Fruit fly (Drosophila melanogaster) whole organism, wandering third instar larva: ENCODE data around the gene Arv1.

ENCODE experiments used
- Abd-B ChIP-seq: fragments of >200 bp; optimal IDR thresholded peaks from 2 replicates; lab custom pipeline; 2017; ENCODE audit warnings: missing biosample characterization, missing genetic modification characterization
- CG32264 ChIP-seq: fragments of 200-800 bp; sonication (Bioruptor generic); optimal IDR thresholded peaks from 2 replicates; lab custom pipeline; 2016; ENCODE audit warnings: missing biosample characterization, missing genetic modification characterization
- CG9705 ChIP-seq: fragments of 200-800 bp; sonication (Bioruptor generic); optimal IDR thresholded peaks from 2 replicates; lab custom pipeline; 2018; ENCODE audit warnings: missing biosample characterization, mild to moderate bottlenecking, missing genetic modification characterization
- CrebA ChIP-seq: fragments of 200-800 bp; sonication (Bioruptor generic); optimal IDR thresholded peaks from 2 replicates; lab custom pipeline; 2016; ENCODE audit warnings: missing biosample characterization, mild to moderate bottlenecking, missing genetic modification characterization, borderline replicate concordance
- Dfd ChIP-seq: fragments of >200 bp; optimal IDR thresholded peaks from 2 replicates; lab custom pipeline; 2017; ENCODE audit warnings: missing biosample characterization, missing genetic modification characterization
- Dif ChIP-seq: fragments of 200-275, 200-300 bp; sonication (Bioruptor generic); optimal IDR thresholded peaks from 2 replicates; lab custom pipeline; 2018; ENCODE audit warnings: missing biosample characterization, missing genetic modification characterization; ENCODE audit not compliant: partially characterized antibody
- GATAd ChIP-seq: sonication (Bioruptor generic); optimal IDR thresholded peaks from 2 replicates; lab custom pipeline; 2016; ENCODE audit warnings: missing biosample characterization, missing genetic modification characterization
- HLH106 ChIP-seq: fragments of 200-800 bp; optimal IDR thresholded peaks from 3 replicates; lab custom pipeline; 2019; ENCODE audit warnings: missing biosample characterization, mild to moderate bottlenecking, missing genetic modification characterization, moderate library complexity
- Hnf4 ChIP-seq: fragments of 200-800 bp; sonication (Bioruptor generic); optimal IDR thresholded peaks from 2 replicates; lab custom pipeline; 2016; ENCODE audit warnings: missing biosample characterization, mild to moderate bottlenecking, missing genetic modification characterization
- Hr78 ChIP-seq: fragments of >200 bp; optimal IDR thresholded peaks from 2 replicates; lab custom pipeline; 2017; ENCODE audit warnings: missing biosample characterization, missing genetic modification characterization
- Hr83 ChIP-seq: fragments of 200-300 bp; sonication (Bioruptor generic); optimal IDR thresholded peaks from 2 replicates; lab custom pipeline; 2016; ENCODE audit warnings: missing biosample characterization, mild to moderate bottlenecking, missing genetic modification characterization, moderate library complexity; ENCODE audit not compliant: poor library complexity, severe bottlenecking
- Jra ChIP-seq: sonication (Bioruptor generic); optimal IDR thresholded peaks from 2 replicates; lab custom pipeline; 2016; ENCODE audit warnings: missing biosample characterization, missing genetic modification characterization
- Mio ChIP-seq: sonication (Bioruptor generic); optimal IDR thresholded peaks from 2 replicates; lab custom pipeline; 2016; ENCODE audit warnings: missing biosample characterization, missing genetic modification characterization
- Myc ChIP-seq: fragments of >200 bp; optimal IDR thresholded peaks from 2 replicates; lab custom pipeline; 2017
- N ChIP-seq: fragments of >200 bp; optimal IDR thresholded peaks from 2 replicates; lab custom pipeline; 2018; ENCODE audit warnings: missing biosample characterization, missing external identifiers, missing genetic modification characterization
- OdsH ChIP-seq: fragments of 200-800 bp; sonication (Bioruptor generic); optimal IDR thresholded peaks from 2 replicates; lab custom pipeline; 2016; ENCODE audit warnings: missing biosample characterization, mild to moderate bottlenecking, missing genetic modification characterization
- Rel ChIP-seq, 2 experiments: fragments of 200-800 bp; sonication (Bioruptor generic) in 1 of 2; optimal IDR thresholded peaks; 2 replicates in 1 of 2; 3 replicates in 1 of 2; lab custom pipeline; 2016 to 2019; ENCODE audit warnings: mild to moderate bottlenecking in 2 of 2, missing biosample characterization in 2 of 2, missing genetic modification characterization in 2 of 2, moderate library complexity in 1 of 2
- Sp1 ChIP-seq: fragments of 200-800 bp; sonication (Bioruptor generic); optimal IDR thresholded peaks from 3 replicates; lab custom pipeline; 2019; ENCODE audit warnings: missing biosample characterization, mild to moderate bottlenecking, missing genetic modification characterization, moderate library complexity
- Vsx2 ChIP-seq: fragments of 200-300, 225-300 bp; sonication (Bioruptor generic); optimal IDR thresholded peaks from 2 replicates; lab custom pipeline; 2018; ENCODE audit warnings: missing biosample characterization, missing genetic modification characterization; ENCODE audit not compliant: partially characterized antibody
- br ChIP-seq: fragments of 200-800 bp; sonication (Bioruptor generic); optimal IDR thresholded peaks from 2 replicates; lab custom pipeline; 2016; ENCODE audit warnings: missing biosample characterization, missing genetic modification characterization
- brk ChIP-seq: fragments of 200-800 bp; sonication (Bioruptor generic); optimal IDR thresholded peaks from 2 replicates; lab custom pipeline; 2016; ENCODE audit warnings: missing biosample characterization, mild to moderate bottlenecking, missing genetic modification characterization
- dl ChIP-seq, 2 experiments: fragments of 175-275, 200-275 bp in 1 of 2; fragments of 200-275 bp in 1 of 2; sonication (Bioruptor generic); optimal IDR thresholded peaks; lab custom pipeline; 2018; ENCODE audit warnings: mild to moderate bottlenecking in 2 of 2, missing biosample characterization in 2 of 2, missing genetic modification characterization in 2 of 2, moderate library complexity in 2 of 2; ENCODE audit not compliant: partially characterized antibody in 2 of 2, insufficient read depth in 1 of 2
- dmrt93B ChIP-seq: fragments of 200-800 bp; sonication (Bioruptor generic); optimal IDR thresholded peaks from 2 replicates; lab custom pipeline; 2018; ENCODE audit warnings: missing biosample characterization, mild to moderate bottlenecking, missing genetic modification characterization
- dsf ChIP-seq: sonication (Bioruptor generic); optimal IDR thresholded peaks from 2 replicates; lab custom pipeline; 2016; ENCODE audit warnings: missing biosample characterization, missing genetic modification characterization, borderline replicate concordance
- ey ChIP-seq: fragments of 200-800 bp; sonication (Bioruptor generic); optimal IDR thresholded peaks from 2 replicates; lab custom pipeline; 2016; ENCODE audit warnings: missing biosample characterization, missing genetic modification characterization
- foxo ChIP-seq, 2 experiments: fragments of 200-800 bp; sonication (Bioruptor generic); optimal IDR thresholded peaks; 2 replicates in 1 of 2; 3 replicates in 1 of 2; lab custom pipeline; 2016 to 2017; ENCODE audit warnings: missing biosample characterization in 2 of 2, missing genetic modification characterization in 2 of 2
- fru ChIP-seq: fragments of 200-800 bp; sonication (Bioruptor generic); optimal IDR thresholded peaks from 3 replicates; lab custom pipeline; 2016; ENCODE audit warnings: missing biosample characterization, mild to moderate bottlenecking, missing genetic modification characterization
- h ChIP-seq: fragments of 200-800 bp; sonication (Bioruptor generic); optimal IDR thresholded peaks from 3 replicates; lab custom pipeline; 2016; ENCODE audit warnings: missing biosample characterization, mild to moderate bottlenecking, missing genetic modification characterization
- jim ChIP-seq: fragments of 175-275, 200-325 bp; sonication (Bioruptor generic); optimal IDR thresholded peaks from 2 replicates; lab custom pipeline; 2016; ENCODE audit warnings: missing biosample characterization, mild to moderate bottlenecking, missing genetic modification characterization
- lola ChIP-seq: fragments of >200 bp; optimal IDR thresholded peaks from 2 replicates; lab custom pipeline; 2017; ENCODE audit warnings: missing biosample characterization, missing genetic modification characterization
- pan ChIP-seq: fragments of >200 bp; optimal IDR thresholded peaks from 2 replicates; lab custom pipeline; 2017
- psq ChIP-seq: fragments of 200-800 bp; sonication (Bioruptor generic); optimal IDR thresholded peaks from 3 replicates; lab custom pipeline; 2017; ENCODE audit warnings: missing biosample characterization, mild to moderate bottlenecking, missing genetic modification characterization, moderate library complexity
- rgr ChIP-seq: fragments of 200-800 bp; sonication (Bioruptor generic); optimal IDR thresholded peaks from 3 replicates; lab custom pipeline; 2016; ENCODE audit warnings: missing biosample characterization, mild to moderate bottlenecking, missing genetic modification characterization
- sage ChIP-seq: fragments of 200-800 bp; sonication (Bioruptor generic); optimal IDR thresholded peaks from 2 replicates; lab custom pipeline; 2016; ENCODE audit warnings: missing biosample characterization, mild to moderate bottlenecking, missing genetic modification characterization
- sv ChIP-seq: fragments of 200-800 bp; sonication (Bioruptor generic); optimal IDR thresholded peaks from 3 replicates; lab custom pipeline; 2016; ENCODE audit warnings: missing biosample characterization, missing genetic modification characterization
- tai ChIP-seq: sonication (Bioruptor generic); optimal IDR thresholded peaks from 2 replicates; lab custom pipeline; 2016; ENCODE audit warnings: missing biosample characterization, missing genetic modification characterization
- usp ChIP-seq: fragments of >200 bp; optimal IDR thresholded peaks from 2 replicates; lab custom pipeline; 2017; ENCODE audit warnings: missing biosample characterization, missing genetic modification characterization
- woc ChIP-seq: sonication (Bioruptor generic); optimal IDR thresholded peaks from 2 replicates; lab custom pipeline; 2016; ENCODE audit warnings: missing biosample characterization, mild to moderate bottlenecking, missing genetic modification characterization

Gene Arv1

DNA sequence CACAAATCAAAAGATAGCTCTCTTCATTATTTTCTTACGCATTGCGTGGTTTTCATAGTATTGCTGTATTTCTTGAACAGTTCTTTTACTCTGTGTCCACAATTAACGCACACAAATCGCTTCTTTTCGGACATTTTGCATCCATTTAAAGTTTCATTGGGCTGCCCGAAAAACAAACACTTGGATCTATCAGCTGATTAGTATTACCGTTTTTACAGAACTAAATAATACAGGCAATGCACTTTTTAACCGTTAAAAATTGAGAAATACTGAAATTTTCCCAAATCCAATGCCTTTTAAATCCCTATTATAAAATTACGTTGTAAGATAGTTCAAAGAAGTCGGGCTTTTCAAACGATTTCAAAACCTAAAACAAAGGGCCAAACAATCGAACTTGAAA lies at the start of gene Arv1:
Arv1 (minus strand) TSS at position 226 of the 400 bp plus-strand sequence.
- no peak for TF ChIP-seq sv
- peak; percentile 21 for TF ChIP-seq brk (GFP tag; lab: Kevin White, UChicago)

DNA sequence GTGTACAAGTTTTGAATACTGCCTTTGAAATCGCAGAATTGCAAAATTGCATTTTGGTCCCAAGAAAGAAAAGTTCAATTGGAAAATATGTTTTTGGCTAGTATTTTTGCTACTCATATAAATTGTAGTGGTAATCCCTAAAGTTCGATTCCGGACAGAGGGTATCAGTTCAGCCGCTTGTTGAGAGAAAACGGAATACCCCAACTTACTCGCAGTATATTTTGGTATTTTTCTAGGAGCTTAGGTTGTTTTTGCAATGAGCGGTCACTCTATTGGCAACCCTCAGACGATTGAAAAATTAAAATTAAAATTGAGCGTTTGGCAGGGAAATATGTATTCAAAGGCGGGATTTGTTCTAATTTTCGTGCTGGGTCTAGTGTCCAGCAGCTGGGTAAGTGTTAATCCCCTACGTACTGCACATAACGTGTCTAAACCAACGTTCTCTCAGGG lies 45.2 kb upstream of the Arv1 start:
- TF ChIP-seq usp (GFP tag; lab: Kevin White, UChicago) (no peak), GATAd (no peak), woc (GFP tag; lab: Kevin White, UChicago) (peak; percentile 7), Abd-B (no peak), dsf (no peak), Myc (lab: Kevin White, UChicago) (peak; percentile 59)
- TF ChIP-seq, all 38 proteins: peak for 2

dm6 chr3L:21573831-21574230 lies 44.7 kb upstream of the Arv1 start, which contains the start of gene EMC10:
Gene EMC10 (plus strand): TSS chr3L:21574131.
- TF ChIP-seq N (GFP tag; lab: Kevin White, UChicago) (no peak), CrebA (GFP tag; lab: Kevin White, UChicago) (no peak), CG32264 (GFP tag; lab: Kevin White, UChicago) (no peak), Dif (no peak), br (GFP tag; lab: Kevin White, UChicago) (no peak), dl (GFP tag; optimal IDR thresholded peaks at IDR 0.05; lab: Kevin White, UChicago; ENCODE audit: insufficient read depth in 1 of 2, partially characterized antibody in 2 of 2) (no peak), foxo (GFP tag; optimal IDR thresholded peaks at IDR 0.05; lab: Kevin White, UChicago) (no peak), Mio (GFP tag; lab: Kevin White, UChicago) (no peak), dsf (no peak), brk (GFP tag; lab: Kevin White, UChicago) (no peak), Sp1 (GFP tag; lab: Kevin White, UChicago) (no peak), tai (no peak), usp (GFP tag; lab: Kevin White, UChicago) (no peak)
- TF ChIP-seq, all 38 proteins: peak for 0

dm6 chr3L:21568848-21569372 lies 39.8 kb upstream of the Arv1 start, which contains the start of the genes CRIF and SMC5:
Gene CRIF (minus strand): TSS chr3L:21568898.
Gene SMC5 (plus strand): TSS chr3L:21569176.
- TF ChIP-seq Dif (peak; percentile 86), lola (no peak), br (GFP tag; lab: Kevin White, UChicago) (no peak), pan (lab: Kevin White, UChicago) (no peak), Hnf4 (GFP tag; lab: Kevin White, UChicago) (peak; percentile 64), Abd-B (no peak), sage (GFP tag; lab: Kevin White, UChicago) (no peak), Vsx2 (peak; percentile 95), dmrt93B (GFP tag; lab: Kevin White, UChicago) (no peak), Dfd (GFP tag; lab: Kevin White, UChicago) (no peak), dl (GFP tag; optimal IDR thresholded peaks at IDR 0.05; lab: Kevin White, UChicago; ENCODE audit: insufficient read depth in 1 of 2, partially characterized antibody in 2 of 2) (peak; percentile 18 to 62), OdsH (peak; percentile 45), h (no peak), jim (GFP tag; lab: Kevin White, UChicago) (no peak), Hr78 (GFP tag; lab: Kevin White, UChicago) (no peak), CG32264 (GFP tag; lab: Kevin White, UChicago) (no peak), Mio (GFP tag; lab: Kevin White, UChicago) (no peak), tai (peak; percentile 83), Sp1 (GFP tag; lab: Kevin White, UChicago) (no peak), usp (GFP tag; lab: Kevin White, UChicago) (no peak), Rel (GFP tag; optimal IDR thresholded peaks at IDR 0.05; lab: Kevin White, UChicago) (no peak), Rel (tag; optimal IDR thresholded peaks at IDR 0.05; lab: Kevin White, UChicago) (no peak), dsf (no peak), GATAd (no peak), psq (GFP tag; lab: Kevin White, UChicago) (peak; percentile 40), Jra (GFP tag; lab: Kevin White, UChicago) (peak; percentile 34), CrebA (GFP tag; lab: Kevin White, UChicago) (no peak), foxo (GFP tag; optimal IDR thresholded peaks at IDR 0.05; lab: Kevin White, UChicago) (no peak), Hr83 (GFP tag; lab: Kevin White, UChicago) (no peak), HLH106 (tag; lab: Kevin White, UChicago) (peak; percentile 59), woc (GFP tag; lab: Kevin White, UChicago) (peak; percentile 86), N (GFP tag; lab: Kevin White, UChicago) (no peak), CG9705 (peak; percentile 56), rgr (GFP tag; lab: Kevin White, UChicago) (no peak), fru (GFP tag; lab: Kevin White, UChicago) (no peak), ey (peak; percentile 47), sv (peak; percentile 60), brk (GFP tag; lab: Kevin White, UChicago) (no peak), Myc (lab: Kevin White, UChicago) (peak; percentile 91)
